Worm (Caenorhabditis elegans): ENCODE measurements around the gene ugt-47.

ce11 chrV:10101916-10102315 is 3.5 kb upstream of the ugt-47 start, which contains the start of gene C08B6.14:
- TF ChIP-seq mls-2 (tag; optimal IDR thresholded peaks at IDR 0.05) = no peak
- TF ChIP-seq snpc-4 (tag; optimal IDR thresholded peaks at IDR 0.05) = no peak
- no peak for TF ChIP-seq nhr-28 (tag; optimal IDR thresholded peaks at IDR 0.05)
- TF ChIP-seq ceh-43 (GFP tag; optimal IDR thresholded peaks at IDR 0.05) = no peak
